Worm (Caenorhabditis elegans) whole organism, late embryonic: ENCODE measurements around the gene Y37E11AL.2.

Experiments used
- C08G9.2 ChIP-seq: sonication (generic microtip); optimal IDR thresholded peaks from 2 replicates; lab custom pipeline; 2016; ENCODE audit warnings: mild to moderate bottlenecking, missing genetic modification characterization, moderate library complexity, missing compliant biosample characterization
- ceh-45 ChIP-seq: fragments of 200-800 bp; sonication (Bioruptor generic); IDR thresholded peaks from 2 replicates; pipeline ENCODE4 v1.3.6; 2022; ENCODE audit warnings: missing genetic modification reagents, missing genetic modification characterization, missing compliant biosample characterization
- ceh-9 ChIP-seq: sonication (generic microtip); optimal IDR thresholded peaks from 2 replicates; lab custom pipeline; 2016; ENCODE audit warnings: mild to moderate bottlenecking, missing genetic modification characterization, inconsistent platforms, missing compliant biosample characterization
- sox-4 ChIP-seq: sonication (generic microtip); optimal IDR thresholded peaks from 2 replicates; lab custom pipeline; 2017; ENCODE audit warnings: mild to moderate bottlenecking, missing genetic modification characterization, inconsistent platforms, missing compliant biosample characterization
- zip-5 ChIP-seq: sonication (generic microtip); optimal IDR thresholded peaks from 2 replicates; lab custom pipeline; 2016; ENCODE audit warnings: missing genetic modification characterization, missing compliant biosample characterization

- TF ChIP-seq sox-4 (tag; lab: Kevin White, UChicago) (no peak), ceh-45 (GFP tag; lab: Robert Waterston, UW) (no peak), C08G9.2 (tag; lab: Kevin White, UChicago) (no peak), zip-5 (tag; lab: Kevin White, UChicago) (no peak), ceh-9 (no peak)
Observed at ce11 chrIV:3725845-3726244, 27.5 kb downstream of the Y37E11AL.2 start, which contains the start of gene smgl-2.
